Worm (Caenorhabditis elegans) whole organism, late embryonic: ENCODE data around the gene gtf-2E2.

Source experiments
- C08G9.2 ChIP-seq: sonication (generic microtip); optimal IDR thresholded peaks from 2 replicates; lab custom pipeline; 2016; ENCODE audit warnings: mild to moderate bottlenecking, missing genetic modification characterization, moderate library complexity, missing compliant biosample characterization
- C38D4.7 ChIP-seq: fragments of 200-800 bp; sonication (Bioruptor generic); optimal IDR thresholded peaks from 2 replicates; lab custom pipeline; 2018; ENCODE audit warnings: mild to moderate bottlenecking, missing genetic modification characterization, moderate library complexity, missing compliant biosample characterization
- K02D7.2 ChIP-seq: sonication (generic microtip); optimal IDR thresholded peaks from 2 replicates; lab custom pipeline; 2017; ENCODE audit warnings: mild to moderate bottlenecking, missing genetic modification characterization, missing compliant biosample characterization
- K09A11.1 ChIP-seq: sonication (generic microtip); optimal IDR thresholded peaks from 2 replicates; lab custom pipeline; 2017; ENCODE audit warnings: antibody characterized with exemption, mild to moderate bottlenecking, missing genetic modification characterization, missing compliant biosample characterization; ENCODE audit not compliant: insufficient read depth
- T23F11.4 ChIP-seq: fragments of 200-800 bp; sonication (Bioruptor generic); optimal IDR thresholded peaks from 2 replicates; lab custom pipeline; 2018; ENCODE audit warnings: mild to moderate bottlenecking, missing genetic modification characterization, missing compliant biosample characterization
- ahr-1 ChIP-seq: sonication (generic microtip); optimal IDR thresholded peaks from 2 replicates; lab custom pipeline; 2016; ENCODE audit warnings: missing genetic modification characterization, missing compliant biosample characterization
- ama-1 ChIP-seq: fragments of 150-350 bp; optimal IDR thresholded peaks from 2 replicates; lab custom pipeline; 2014
- ceh-14 ChIP-seq: sonication (generic microtip); optimal IDR thresholded peaks from 2 replicates; lab custom pipeline; 2016; ENCODE audit warnings: missing genotype, missing genetic modification characterization, missing compliant biosample characterization
- ceh-18 ChIP-seq: sonication (generic microtip); optimal IDR thresholded peaks from 2 replicates; lab custom pipeline; 2016; ENCODE audit warnings: missing genetic modification characterization, missing compliant biosample characterization
- ceh-30 ChIP-seq: fragments of 150-350 bp; optimal IDR thresholded peaks from 2 replicates; lab custom pipeline; 2014; ENCODE audit warnings: missing biosample characterization, missing genetic modification characterization
- che-1 ChIP-seq: sonication (generic microtip); optimal IDR thresholded peaks from 2 replicates; lab custom pipeline; 2016; ENCODE audit warnings: mild to moderate bottlenecking, missing genetic modification characterization, missing compliant biosample characterization
- dmd-4 ChIP-seq: sonication (generic microtip); optimal IDR thresholded peaks from 2 replicates; lab custom pipeline; 2016; ENCODE audit warnings: borderline replicate concordance, missing genetic modification characterization, missing compliant biosample characterization
- elt-4 ChIP-seq: sonication (generic microtip); optimal IDR thresholded peaks from 2 replicates; lab custom pipeline; 2016; ENCODE audit warnings: missing genetic modification characterization, missing compliant biosample characterization
- ets-4 ChIP-seq: sonication (generic microtip); optimal IDR thresholded peaks from 2 replicates; lab custom pipeline; 2016; ENCODE audit warnings: missing genetic modification characterization, missing compliant biosample characterization
- hlh-15 ChIP-seq: sonication (generic microtip); optimal IDR thresholded peaks from 2 replicates; lab custom pipeline; 2016; ENCODE audit warnings: missing genetic modification characterization, missing compliant biosample characterization
- hlh-30 ChIP-seq: sonication (generic microtip); optimal IDR thresholded peaks from 2 replicates; lab custom pipeline; 2017; ENCODE audit warnings: antibody characterized with exemption, missing genetic modification characterization, missing compliant biosample characterization; ENCODE audit not compliant: insufficient read depth
- hlh-6 ChIP-seq: sonication (generic microtip); optimal IDR thresholded peaks from 2 replicates; lab custom pipeline; 2016; ENCODE audit warnings: missing genotype, missing genetic modification characterization, missing compliant biosample characterization
- hlh-8 ChIP-seq: sonication (generic microtip); optimal IDR thresholded peaks from 2 replicates; lab custom pipeline; 2016; ENCODE audit warnings: missing genotype, missing genetic modification characterization, missing compliant biosample characterization
- lim-6 ChIP-seq: sonication (generic microtip); optimal IDR thresholded peaks from 2 replicates; lab custom pipeline; 2016; ENCODE audit warnings: missing genetic modification characterization, missing compliant biosample characterization
- lin-11 ChIP-seq: fragments of 200-800 bp; sonication (Bioruptor generic); optimal IDR thresholded peaks from 2 replicates; lab custom pipeline; 2018; ENCODE audit warnings: mild to moderate bottlenecking, missing genetic modification characterization, missing compliant biosample characterization
- madf-2 ChIP-seq: sonication (generic microtip); optimal IDR thresholded peaks from 2 replicates; lab custom pipeline; 2017; ENCODE audit warnings: missing genetic modification characterization, missing compliant biosample characterization
- npax-4 ChIP-seq: sonication (generic microtip); optimal IDR thresholded peaks from 2 replicates; lab custom pipeline; 2016; ENCODE audit warnings: missing genetic modification characterization, missing compliant biosample characterization
- pag-3 ChIP-seq: sonication (generic microtip); optimal IDR thresholded peaks from 2 replicates; lab custom pipeline; 2016; ENCODE audit warnings: missing compliant biosample characterization, missing genetic modification characterization, borderline replicate concordance
- pha-2 ChIP-seq: sonication (generic microtip); optimal IDR thresholded peaks from 2 replicates; lab custom pipeline; 2017; ENCODE audit warnings: mild to moderate bottlenecking, missing genetic modification characterization, missing compliant biosample characterization
- pqm-1 ChIP-seq: sonication (generic microtip); optimal IDR thresholded peaks from 2 replicates; lab custom pipeline; 2016; ENCODE audit warnings: missing genetic modification characterization, missing compliant biosample characterization
- pros-1 ChIP-seq: fragments of 150-350 bp; optimal IDR thresholded peaks from 2 replicates; lab custom pipeline; 2014; ENCODE audit warnings: missing biosample characterization, missing genetic modification reagents, missing genetic modification characterization
- ref-2 ChIP-seq: sonication (generic microtip); optimal IDR thresholded peaks from 2 replicates; lab custom pipeline; 2016; ENCODE audit warnings: missing genetic modification characterization, missing compliant biosample characterization
- sdc-2 ChIP-seq: sonication (generic microtip); optimal IDR thresholded peaks from 2 replicates; lab custom pipeline; 2016; ENCODE audit warnings: missing genotype, missing genetic modification characterization, missing compliant biosample characterization
- sox-2 ChIP-seq: fragments of 200-800 bp; sonication (Bioruptor generic); IDR thresholded peaks from 2 replicates; pipeline ENCODE4 v1.3.6; 2022; ENCODE audit warnings: missing genetic modification reagents, missing genetic modification characterization, missing compliant biosample characterization
- sox-4 ChIP-seq: sonication (generic microtip); optimal IDR thresholded peaks from 2 replicates; lab custom pipeline; 2017; ENCODE audit warnings: mild to moderate bottlenecking, missing genetic modification characterization, inconsistent platforms, missing compliant biosample characterization
- syd-9 ChIP-seq: sonication (generic microtip); optimal IDR thresholded peaks from 2 replicates; lab custom pipeline; 2016; ENCODE audit warnings: mild to moderate bottlenecking, missing genetic modification characterization, moderate library complexity, missing compliant biosample characterization
- tbx-2 ChIP-seq: sonication (generic microtip); optimal IDR thresholded peaks from 2 replicates; lab custom pipeline; 2016; ENCODE audit warnings: missing genetic modification characterization, missing compliant biosample characterization
- ttx-3 ChIP-seq: sonication (generic microtip); optimal IDR thresholded peaks from 2 replicates; lab custom pipeline; 2016; ENCODE audit warnings: missing genetic modification reagents, missing genetic modification characterization, missing compliant biosample characterization
- unc-3 ChIP-seq, 2 experiments: fragments of 200-800 bp in 1 of 2; sonication (Bioruptor generic) in 1 of 2; sonication (generic microtip) in 1 of 2; conservative IDR thresholded peaks in 1 of 2; optimal IDR thresholded peaks in 1 of 2; 2 replicates each; pipeline versions ENCODE4 v1.3.6 to Lab custom; 2016 to 2022; ENCODE audit warnings: missing compliant biosample characterization in 2 of 2, missing genetic modification characterization in 2 of 2, missing genetic modification reagents in 1 of 2
- unc-55 ChIP-seq: sonication (generic microtip); optimal IDR thresholded peaks from 2 replicates; lab custom pipeline; 2017; ENCODE audit warnings: missing biosample characterization, missing genetic modification reagents, missing genetic modification characterization
- zip-5 ChIP-seq: sonication (generic microtip); optimal IDR thresholded peaks from 2 replicates; lab custom pipeline; 2016; ENCODE audit warnings: missing genetic modification characterization, missing compliant biosample characterization
- ztf-16 ChIP-seq: sonication (generic microtip); optimal IDR thresholded peaks from 2 replicates; lab custom pipeline; 2017; ENCODE audit warnings: missing genetic modification characterization, missing compliant biosample characterization

gtf-2E2 gene

ce11 chrII:11534429-11535099 lies 7.7 kb downstream of the gtf-2E2 start, which contains the start of gene Y62F5A.12 (continued):
- TF ChIP-seq sox-4 (peak; percentile 54), hlh-15 (tag; lab: Kevin White, UChicago) (peak; percentile 64), ttx-3 (peak; percentile 30), ceh-18 (tag; lab: Kevin White, UChicago) (peak; percentile 89), tbx-2 (tag; lab: Kevin White, UChicago) (peak; percentile 99), lim-6 (tag; lab: Kevin White, UChicago) (peak; percentile 98), syd-9 (tag; lab: Kevin White, UChicago) (peak; percentile 85), ref-2 (tag; lab: Kevin White, UChicago) (peak; percentile 98), ets-4 (tag; lab: Kevin White, UChicago) (peak; percentile 97), ahr-1 (peak; percentile 78), lin-11 (tag; lab: Kevin White, UChicago) (peak; percentile 22), C38D4.7 (GFP tag; lab: Kevin White, UChicago) (peak; percentile 41), C08G9.2 (tag; lab: Kevin White, UChicago) (peak; percentile 97), hlh-6 (tag; lab: Kevin White, UChicago) (peak; percentile 62), pqm-1 (tag; lab: Kevin White, UChicago) (peak; percentile 89), T23F11.4 (GFP tag; lab: Kevin White, UChicago) (peak; percentile 8), unc-3 (GFP tag; conservative IDR thresholded peaks at IDR 0.05; lab: Robert Waterston, UW) (peak; percentile 83), unc-3 (tag; optimal IDR thresholded peaks at IDR 0.05; lab: Kevin White, UChicago) (peak; percentile 66), madf-2 (peak; percentile 52), K02D7.2 (peak; percentile 18), pag-3 (tag; lab: Kevin White, UChicago) (peak; percentile 96)

ce11 chrII:11533716-11534115 lies 8.6 kb downstream of the gtf-2E2 start, which contains the start of gene mdt-8:
Gene mdt-8 (minus strand): TSS chrII:11533816.
- TF ChIP-seq K09A11.1 (tag; lab: Kevin White, UChicago) (no peak), npax-4 (tag; lab: Kevin White, UChicago) (no peak), lin-11 (tag; lab: Kevin White, UChicago) (no peak), hlh-30 (tag; lab: Kevin White, UChicago) (no peak), ztf-16 (tag; lab: Kevin White, UChicago) (no peak), che-1 (no peak), pha-2 (tag; lab: Kevin White, UChicago) (no peak), hlh-8 (tag; lab: Kevin White, UChicago) (no peak), sdc-2 (tag; lab: Kevin White, UChicago) (no peak), ceh-30 (tag; lab: Kevin White, UChicago) (no peak), ahr-1 (no peak), unc-55 (GFP tag; lab: Kevin White, UChicago) (no peak), zip-5 (tag; lab: Kevin White, UChicago) (no peak), dmd-4 (tag; lab: Kevin White, UChicago) (no peak), ceh-18 (tag; lab: Kevin White, UChicago) (no peak), elt-4 (tag; lab: Kevin White, UChicago) (no peak), ceh-14 (tag; lab: Kevin White, UChicago) (no peak)

ce11 chrII:11526954-11527353 lies 15.3 kb downstream of the gtf-2E2 start, which contains the start of gene age-1:
Gene age-1 (minus strand): TSS chrII:11527054.
- TF ChIP-seq ama-1 (no peak), pros-1 (tag; lab: Kevin White, UChicago) (no peak), sox-2 (no peak), lin-11 (tag; lab: Kevin White, UChicago) (no peak), ceh-18 (tag; lab: Kevin White, UChicago) (no peak)
